Worm (Caenorhabditis elegans): Measurements from ENCODE around the gene F27D9.2.

ce11 chrX:7640391-7640790 is 32.4 kb upstream of the F27D9.2 start:
- TF ChIP-seq sox-4 (tag; optimal IDR thresholded peaks at IDR 0.05), result no peak
- no peak for TF ChIP-seq unc-55 (GFP tag; optimal IDR thresholded peaks at IDR 0.05)
- TF ChIP-seq pha-4 (tag; optimal IDR thresholded peaks at IDR 0.05), result no peak
- no peak for TF ChIP-seq madf-2 (tag; optimal IDR thresholded peaks at IDR 0.05)
- TF ChIP-seq fkh-6 (tag; optimal IDR thresholded peaks at IDR 0.05), result no peak
- no peak for TF ChIP-seq nhr-11 (tag; optimal IDR thresholded peaks at IDR 0.05)
- no peak for TF ChIP-seq elt-2 (tag; optimal IDR thresholded peaks at IDR 0.05)
- TF ChIP-seq unc-42 (tag; optimal IDR thresholded peaks at IDR 0.05), result no peak
- TF ChIP-seq ceh-6 (GFP tag; optimal IDR thresholded peaks at IDR 0.05), result no peak
- TF ChIP-seq sox-2 (GFP tag; IDR thresholded peaks at IDR 0.05), result no peak
- TF ChIP-seq pag-3 (tag; optimal IDR thresholded peaks at IDR 0.05; ENCODE audit: borderline replicate concordance), result no peak
- no peak for TF ChIP-seq pqm-1 (tag; optimal IDR thresholded peaks at IDR 0.05)
- no peak for TF ChIP-seq F13H6.1 (tag; optimal IDR thresholded peaks at IDR 0.05)
